Fruit fly (Drosophila melanogaster): Measurements from ENCODE around the gene Ldh.

The Ldh gene

dm6 chr3L:6262076-6262504 lies 404 bp downstream of the Ldh start:
- no peak for TF ChIP-seq cic (GFP tag; optimal IDR thresholded peaks at IDR 0.05)
- no peak for TF ChIP-seq cnc (optimal IDR thresholded peaks at IDR 0.05)
- TF ChIP-seq CG12768 (GFP tag; optimal IDR thresholded peaks at IDR 0.05), result no peak
- TF ChIP-seq Clk (GFP tag; optimal IDR thresholded peaks at IDR 0.05), result no peak

dm6 chr3L:6261230-6261629 lies 1.3 kb downstream of the Ldh start:
- TF ChIP-seq kay (GFP tag; ENCODE audit: borderline replicate concordance) (peak; percentile 48), cic (GFP tag; optimal IDR thresholded peaks at IDR 0.05) (peak; percentile 19), pad (GFP tag; optimal IDR thresholded peaks at IDR 0.05) (no peak)

- no peak for TF ChIP-seq CG7101 (tag; optimal IDR thresholded peaks at IDR 0.05)
- no peak for TF ChIP-seq Clk (GFP tag; optimal IDR thresholded peaks at IDR 0.05)
- TF ChIP-seq Crg-1 (GFP tag; optimal IDR thresholded peaks at IDR 0.05), result no peak
- TF ChIP-seq CG1620 (GFP tag; optimal IDR thresholded peaks at IDR 0.05), result no peak
- no peak for TF ChIP-seq Mnt (GFP tag; optimal IDR thresholded peaks at IDR 0.05)
- TF ChIP-seq ovo (GFP tag; optimal IDR thresholded peaks at IDR 0.05), result no peak
- no peak for TF ChIP-seq Hr96 (GFP tag; optimal IDR thresholded peaks at IDR 0.05)
Measured at dm6 chr3L:6258660-6259059, 3.8 kb downstream of the Ldh start, which contains the start of gene CG10163. Gene CG10163 (minus strand): TSS chr3L:6258760.

- TF ChIP-seq pad (GFP tag; optimal IDR thresholded peaks at IDR 0.05) (peak; percentile 78), Mnt (GFP tag; optimal IDR thresholded peaks at IDR 0.05) (peak; percentile 31), CG5204 (GFP tag; optimal IDR thresholded peaks at IDR 0.05) (peak; percentile 86), cic (GFP tag; optimal IDR thresholded peaks at IDR 0.05) (peak; percentile 17), CG1620 (GFP tag; optimal IDR thresholded peaks at IDR 0.05) (peak; percentile 87), CG12768 (GFP tag; optimal IDR thresholded peaks at IDR 0.05) (peak; percentile 85), Crg-1 (GFP tag; optimal IDR thresholded peaks at IDR 0.05) (peak; percentile 78), bab1 (GFP tag; optimal IDR thresholded peaks at IDR 0.05) (peak; percentile 99), CG11617 (GFP tag; optimal IDR thresholded peaks at IDR 0.05) (peak; percentile 88), CG7045 (GFP tag; optimal IDR thresholded peaks at IDR 0.05) (peak; percentile 77), kay (GFP tag; ENCODE audit: borderline replicate concordance) (peak; percentile 65), Hr96 (GFP tag; optimal IDR thresholded peaks at IDR 0.05) (peak; percentile 74), ovo (GFP tag; optimal IDR thresholded peaks at IDR 0.05) (peak; percentile 69), cnc (optimal IDR thresholded peaks at IDR 0.05) (no peak), CG33017 (tag; optimal IDR thresholded peaks at IDR 0.05) (peak; percentile 82), toe (GFP tag; optimal IDR thresholded peaks at IDR 0.05) (peak; percentile 78), Clk (GFP tag; optimal IDR thresholded peaks at IDR 0.05) (peak; percentile 14), CG7101 (tag; optimal IDR thresholded peaks at IDR 0.05) (peak; percentile 93), CG14711 (tag; optimal IDR thresholded peaks at IDR 0.05) (peak; percentile 82), tj (GFP tag; optimal IDR thresholded peaks at IDR 0.05) (peak; percentile 63)
Measured at dm6 chr3L:6256408-6257188, 5.9 kb downstream of the Ldh start, which contains the start of gene Best2. Gene Best2 (minus strand): TSS chr3L:6256665.

- TF ChIP-seq tj (GFP tag; optimal IDR thresholded peaks at IDR 0.05) (peak; percentile 91), CG7045 (GFP tag; optimal IDR thresholded peaks at IDR 0.05) (no peak)
Measured at dm6 chr3L:6254427-6255105, 7.9 kb downstream of the Ldh start.

dm6 chr3L:6253730-6254129 lies 8.8 kb downstream of the Ldh start:
- TF ChIP-seq bab1 (GFP tag; optimal IDR thresholded peaks at IDR 0.05), result peak; percentile 73
- no peak for TF ChIP-seq Clk (GFP tag; optimal IDR thresholded peaks at IDR 0.05)
- TF ChIP-seq CG14711 (tag; optimal IDR thresholded peaks at IDR 0.05), result peak; percentile 1
- TF ChIP-seq CG33017 (tag; optimal IDR thresholded peaks at IDR 0.05), result peak; percentile 18
- peak; percentile 27 for TF ChIP-seq kay (GFP tag; ENCODE audit: borderline replicate concordance)
- peak; percentile 19 for TF ChIP-seq pad (GFP tag; optimal IDR thresholded peaks at IDR 0.05)
- TF ChIP-seq Mnt (GFP tag; optimal IDR thresholded peaks at IDR 0.05), result peak; percentile 28
- no peak for TF ChIP-seq cnc (optimal IDR thresholded peaks at IDR 0.05)
- TF ChIP-seq tj (GFP tag; optimal IDR thresholded peaks at IDR 0.05), result peak; percentile 10
- TF ChIP-seq CG7101 (tag; optimal IDR thresholded peaks at IDR 0.05), result peak; percentile 31

Data from whole organism, adult.